Worm (Caenorhabditis elegans): Measurements from ENCODE around the gene K12H4.3.
A peak's percentile ranks its signal among the peaks of the same experiment; 100 is the strongest.

The K12H4.3 gene

ce11 chrIII:8045734-8046133 is at the start of gene K12H4.3:
Gene K12H4.3 (plus strand): TSS chrIII:8046034.
- TF ChIP-seq dao-5 (tag; optimal IDR thresholded peaks at IDR 0.05) (no peak), him-1 (tag; optimal IDR thresholded peaks at IDR 0.05) (no peak), W03F9.2 (tag; optimal IDR thresholded peaks at IDR 0.05) (no peak)

ce11 chrIII:7996353-7996752 is 49.5 kb upstream of the K12H4.3 start, which contains the start of gene npr-17:
Gene npr-17 (minus strand): TSS chrIII:7996453.
- TF ChIP-seq W03F9.2 (tag; optimal IDR thresholded peaks at IDR 0.05) (no peak), dao-5 (tag; optimal IDR thresholded peaks at IDR 0.05) (no peak), him-1 (tag; optimal IDR thresholded peaks at IDR 0.05) (no peak)

DNA sequence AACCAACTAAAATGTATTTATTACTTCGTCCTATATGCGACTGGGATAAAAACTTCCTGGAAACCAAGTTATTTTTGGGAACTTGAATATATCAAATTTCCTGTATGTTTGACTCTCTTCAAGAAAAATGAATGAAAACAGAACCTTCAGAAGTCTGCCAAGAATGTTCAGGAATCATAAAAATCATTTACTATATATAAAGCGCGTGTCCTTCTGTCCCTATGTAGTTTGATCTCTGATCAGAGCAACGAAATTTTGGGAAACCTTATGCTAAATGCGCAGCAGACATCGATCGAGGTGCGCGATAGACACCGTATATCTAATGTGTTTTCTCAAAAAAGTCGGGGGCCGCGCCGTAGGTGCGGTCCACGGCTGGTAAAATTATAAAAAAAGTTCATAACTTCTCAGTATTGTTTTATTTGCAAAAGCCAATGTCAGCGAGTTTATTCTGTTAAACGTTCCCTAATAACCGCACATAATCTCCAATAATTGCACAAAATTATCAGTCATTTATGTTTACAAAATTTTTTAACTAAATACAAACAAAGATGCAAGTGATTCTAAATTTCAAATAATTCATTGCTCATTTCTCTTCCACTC is 48.3 kb upstream of the K12H4.3 start:
- TF ChIP-seq W03F9.2 (tag; optimal IDR thresholded peaks at IDR 0.05) = no peak
- no peak for TF ChIP-seq dao-5 (tag; optimal IDR thresholded peaks at IDR 0.05)
- TF ChIP-seq him-1 (tag; optimal IDR thresholded peaks at IDR 0.05) = no peak

DNA sequence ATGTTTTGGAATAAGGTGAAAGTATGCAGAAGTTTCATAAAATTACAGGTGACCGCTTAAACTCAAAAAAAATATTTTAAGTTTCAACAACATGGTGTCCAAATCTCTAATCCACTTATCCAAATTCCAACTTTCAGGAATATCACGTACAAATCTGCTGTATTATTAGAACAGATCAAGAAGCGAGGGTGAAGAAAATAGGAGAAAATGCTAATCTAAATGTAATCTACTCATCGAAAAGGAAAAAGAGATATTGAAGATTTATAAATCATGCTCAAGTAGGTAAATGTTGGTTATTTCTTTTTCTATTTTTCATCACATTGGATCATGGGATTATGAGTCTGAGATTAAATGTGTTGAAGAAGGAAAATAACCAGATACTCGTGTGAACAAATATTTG is 44.3 kb upstream of the K12H4.3 start:
- TF ChIP-seq W03F9.2 (tag; optimal IDR thresholded peaks at IDR 0.05) (no peak), dao-5 (tag; optimal IDR thresholded peaks at IDR 0.05) (no peak), him-1 (tag; optimal IDR thresholded peaks at IDR 0.05) (no peak)

- TF ChIP-seq W03F9.2 (tag; optimal IDR thresholded peaks at IDR 0.05) = no peak
- TF ChIP-seq him-1 (tag; optimal IDR thresholded peaks at IDR 0.05) = no peak
- TF ChIP-seq dao-5 (tag; optimal IDR thresholded peaks at IDR 0.05) = no peak
Observed at ce11 chrIII:8004091-8004490, 41.7 kb upstream of the K12H4.3 start, which contains the start of gene C06G4.6. Gene C06G4.6 (plus strand): TSS chrIII:8004391.

DNA sequence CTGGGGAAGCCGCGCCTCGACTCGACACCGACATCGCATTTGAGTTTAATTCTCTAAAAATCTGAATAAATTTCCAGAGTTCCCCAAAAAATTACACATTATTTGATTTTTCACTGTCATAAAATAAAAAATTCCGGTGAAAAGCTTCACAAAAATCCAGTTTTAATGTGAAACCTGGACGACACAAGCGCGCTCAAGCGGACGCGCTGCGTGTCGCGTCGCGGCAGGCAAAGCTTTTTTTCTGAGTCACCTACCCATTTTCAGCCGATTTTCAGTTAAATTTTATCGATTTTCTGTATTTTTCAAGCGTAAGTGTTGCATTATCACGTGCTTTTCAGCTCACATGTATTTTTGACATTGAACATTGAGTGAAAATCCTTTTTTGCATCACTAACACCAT is 36.1 kb upstream of the K12H4.3 start, which contains the start of gene cit-1.1:
TSS of gene cit-1.1 (minus strand) at position 53 of the 400 bp plus-strand sequence.
- TF ChIP-seq him-1 (tag; optimal IDR thresholded peaks at IDR 0.05) (no peak), W03F9.2 (tag; optimal IDR thresholded peaks at IDR 0.05) (peak; percentile 27)

- TF ChIP-seq him-1 (tag; optimal IDR thresholded peaks at IDR 0.05) (no peak), W03F9.2 (tag; optimal IDR thresholded peaks at IDR 0.05) (no peak), dao-5 (tag; optimal IDR thresholded peaks at IDR 0.05) (no peak)
Observed at ce11 chrIII:8010260-8010822, 35.5 kb upstream of the K12H4.3 start, which contains the start of gene cit-1.2. Gene cit-1.2 (plus strand): TSS chrIII:8010772.

DNA sequence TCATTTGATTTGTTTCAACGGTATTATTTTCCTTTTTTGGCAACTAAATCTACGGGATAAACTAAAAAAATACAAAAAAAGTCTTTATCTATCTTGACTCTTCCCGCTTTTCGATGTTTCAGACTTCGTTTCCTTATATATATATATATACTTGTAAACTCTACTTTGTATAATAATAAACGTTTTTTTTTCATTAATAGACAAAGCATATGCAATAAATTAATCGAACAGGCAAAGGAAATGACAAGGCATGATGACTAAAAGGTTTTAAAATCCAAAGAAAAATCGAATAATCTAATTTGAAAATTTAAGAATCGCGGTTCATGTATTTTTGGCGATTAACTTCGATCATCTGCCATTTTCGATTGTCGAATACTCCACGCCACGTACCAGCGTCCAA is 32.3 kb upstream of the K12H4.3 start:
- TF ChIP-seq him-1 (tag; optimal IDR thresholded peaks at IDR 0.05) (no peak), W03F9.2 (tag; optimal IDR thresholded peaks at IDR 0.05) (no peak), dao-5 (tag; optimal IDR thresholded peaks at IDR 0.05) (no peak)

DNA sequence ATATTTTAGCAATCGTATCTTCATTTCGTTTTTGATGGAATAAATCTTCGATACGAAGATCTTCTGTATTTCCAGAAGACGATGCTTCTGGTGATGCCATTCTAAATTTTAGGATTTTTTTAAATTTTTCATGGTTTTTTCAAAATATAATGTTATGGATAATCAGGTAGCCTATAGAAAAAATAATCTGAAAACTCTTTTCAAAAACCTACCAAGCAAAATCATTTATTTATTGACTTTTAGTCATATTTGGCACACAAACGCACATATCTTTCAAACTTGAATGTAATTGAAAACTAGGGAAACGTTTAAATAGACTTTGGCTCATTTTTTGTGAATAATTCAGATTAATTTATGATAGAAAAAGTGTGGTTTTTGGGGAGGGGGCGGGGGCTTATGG is 29.4 kb upstream of the K12H4.3 start, which contains the start of gene F44B9.5:
TSS of gene F44B9.5 (minus strand) at position 101 of the 400 bp plus-strand sequence.
- TF ChIP-seq dao-5 (tag; optimal IDR thresholded peaks at IDR 0.05) (no peak), him-1 (tag; optimal IDR thresholded peaks at IDR 0.05) (no peak), W03F9.2 (tag; optimal IDR thresholded peaks at IDR 0.05) (no peak)

- TF ChIP-seq W03F9.2 (tag; optimal IDR thresholded peaks at IDR 0.05) = no peak
- no peak for TF ChIP-seq him-1 (tag; optimal IDR thresholded peaks at IDR 0.05)
- TF ChIP-seq dao-5 (tag; optimal IDR thresholded peaks at IDR 0.05) = no peak
Observed at ce11 chrIII:8017053-8017452, 28.8 kb upstream of the K12H4.3 start.

DNA sequence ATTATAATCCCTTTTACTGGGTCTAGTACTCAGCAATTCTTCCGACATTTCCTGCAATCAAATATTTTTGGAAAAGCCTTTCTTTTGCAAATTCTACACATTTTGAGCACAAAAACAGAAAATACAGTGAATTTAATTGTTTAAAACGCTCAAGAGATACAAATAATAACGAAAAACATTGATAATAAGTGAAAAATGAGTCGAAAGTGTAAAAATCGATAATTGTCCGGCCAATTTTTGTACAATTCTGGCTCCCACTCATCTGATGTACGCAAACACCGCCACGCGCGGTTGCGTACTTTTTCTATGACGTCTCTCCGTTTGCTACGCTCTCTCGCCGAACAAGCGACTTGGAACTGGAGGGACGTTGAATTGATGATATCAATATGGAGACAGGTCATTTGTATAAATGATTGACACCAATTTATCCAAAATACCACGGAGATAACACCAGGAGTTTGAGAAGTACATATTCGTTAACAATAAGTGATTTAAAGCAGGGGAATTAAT is 25.0 kb upstream of the K12H4.3 start, which contains the start of gene lin-36:
TSS of gene lin-36 (minus strand) at position 51 of the 510 bp plus-strand sequence.
- no peak for TF ChIP-seq him-1 (tag; optimal IDR thresholded peaks at IDR 0.05)
- peak; percentile 72 for TF ChIP-seq W03F9.2 (tag; optimal IDR thresholded peaks at IDR 0.05)

ce11 chrIII:8022077-8022476 is 23.8 kb upstream of the K12H4.3 start, which contains the start of gene F44B9.2:
Gene F44B9.2 (plus strand): TSS chrIII:8022463.
- TF ChIP-seq dao-5 (tag; optimal IDR thresholded peaks at IDR 0.05) (no peak), W03F9.2 (tag; optimal IDR thresholded peaks at IDR 0.05) (no peak), him-1 (tag; optimal IDR thresholded peaks at IDR 0.05) (no peak)

DNA sequence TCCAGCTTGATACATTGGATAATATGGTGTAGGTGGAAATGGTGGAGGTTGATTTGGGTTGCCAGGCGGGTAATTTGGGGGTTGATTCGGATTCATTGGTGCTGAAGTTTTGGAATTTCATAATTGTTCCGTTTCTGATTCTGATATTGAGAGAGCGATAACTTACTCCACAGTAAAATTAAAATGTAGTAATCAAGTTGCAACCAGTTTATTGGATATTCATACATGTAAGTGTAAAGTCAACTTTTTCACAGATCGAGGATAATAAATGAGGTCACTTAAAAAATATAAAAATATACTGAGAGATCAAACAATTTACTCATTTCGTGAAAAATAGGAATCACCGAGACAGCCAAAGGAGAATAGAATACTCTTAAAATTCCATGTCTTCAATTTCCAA is 17.9 kb upstream of the K12H4.3 start, which contains the start of gene mdt-30:
TSS of gene mdt-30 (minus strand) at position 101 of the 400 bp plus-strand sequence.
- TF ChIP-seq W03F9.2 (tag; optimal IDR thresholded peaks at IDR 0.05) (no peak), him-1 (tag; optimal IDR thresholded peaks at IDR 0.05) (no peak), dao-5 (tag; optimal IDR thresholded peaks at IDR 0.05) (no peak)

ce11 chrIII:8029487-8029886 is 16.3 kb upstream of the K12H4.3 start, which contains the start of gene F44B9.8:
Gene F44B9.8 (minus strand): TSS chrIII:8029649.
- TF ChIP-seq dao-5 (tag; optimal IDR thresholded peaks at IDR 0.05) (no peak), W03F9.2 (tag; optimal IDR thresholded peaks at IDR 0.05) (peak; percentile 29)
